Worm (Caenorhabditis elegans) whole organism, mixed stage, embryonic: Measurements from ENCODE around the gene rbm-22.

Experiments used
- M03D4.4 ChIP-seq: sonication (generic microtip); optimal IDR thresholded peaks from 2 replicates; lab custom pipeline; 2017; ENCODE audit warnings: mild to moderate bottlenecking, missing genetic modification characterization, missing compliant biosample characterization
- blmp-1 ChIP-seq: fragments of 150-350 bp; optimal IDR thresholded peaks from 2 replicates; lab custom pipeline; 2014; ENCODE audit warnings: missing biosample characterization, missing genetic modification characterization
- ceh-39 ChIP-seq: fragments of 150-350 bp; optimal IDR thresholded peaks from 2 replicates; lab custom pipeline; 2014; ENCODE audit warnings: missing biosample characterization, missing genetic modification characterization
- ceh-43 ChIP-seq: fragments of 200-800 bp; sonication (Bioruptor generic); optimal IDR thresholded peaks from 2 replicates; lab custom pipeline; 2018; ENCODE audit warnings: mild to moderate bottlenecking, missing genetic modification characterization, moderate library complexity, missing compliant biosample characterization
- ceh-83 ChIP-seq: fragments of 200-800 bp; sonication (Bioruptor generic); optimal IDR thresholded peaks from 2 replicates; lab custom pipeline; 2018; ENCODE audit warnings: mild to moderate bottlenecking, missing genetic modification characterization, missing compliant biosample characterization
- ces-1 ChIP-seq: fragments of 150-350 bp; optimal IDR thresholded peaks from 2 replicates; lab custom pipeline; 2014; ENCODE audit warnings: missing biosample characterization, missing genetic modification reagents, missing genetic modification characterization
- cnd-1 ChIP-seq: fragments of 200-800 bp; sonication (Bioruptor generic); optimal IDR thresholded peaks from 2 replicates; lab custom pipeline; 2018; ENCODE audit warnings: mild to moderate bottlenecking, missing genetic modification characterization, missing compliant biosample characterization
- elt-3 ChIP-seq: fragments of 150-350 bp; optimal IDR thresholded peaks from 2 replicates; lab custom pipeline; 2014; ENCODE audit warnings: missing biosample characterization, missing genetic modification characterization
- flh-1 ChIP-seq: fragments of 200-800 bp; sonication (Bioruptor generic); optimal IDR thresholded peaks from 2 replicates; lab custom pipeline; 2018; ENCODE audit warnings: mild to moderate bottlenecking, missing genetic modification characterization, moderate library complexity, missing compliant biosample characterization
- ham-2 ChIP-seq: fragments of 200-800 bp; sonication (Bioruptor generic); optimal IDR thresholded peaks from 2 replicates; lab custom pipeline; 2018; ENCODE audit warnings: mild to moderate bottlenecking, missing genetic modification characterization, missing compliant biosample characterization
- hlh-1 ChIP-seq: fragments of 150-350 bp; optimal IDR thresholded peaks from 2 replicates; lab custom pipeline; 2014; ENCODE audit warnings: missing biosample characterization, missing genetic modification reagents, missing genetic modification characterization
- lin-13 ChIP-seq: fragments of 150-350 bp; optimal IDR thresholded peaks from 2 replicates; lab custom pipeline; 2014; ENCODE audit warnings: missing biosample characterization, missing genetic modification characterization
- lin-32 ChIP-seq: fragments of 200-800 bp; sonication (Bioruptor generic); optimal IDR thresholded peaks from 2 replicates; lab custom pipeline; 2018; ENCODE audit warnings: mild to moderate bottlenecking, missing genetic modification characterization, missing compliant biosample characterization
- lsy-2 ChIP-seq: fragments of 150-350 bp; optimal IDR thresholded peaks from 2 replicates; lab custom pipeline; 2014; ENCODE audit warnings: missing biosample characterization, missing genetic modification characterization
- mab-5 ChIP-seq: fragments of 150-350 bp; optimal IDR thresholded peaks from 2 replicates; lab custom pipeline; 2014; ENCODE audit warnings: missing biosample characterization, missing genetic modification characterization
- mls-2 ChIP-seq: sonication (generic microtip); optimal IDR thresholded peaks from 2 replicates; lab custom pipeline; 2016; ENCODE audit warnings: mild to moderate bottlenecking, missing genetic modification characterization, moderate library complexity, missing compliant biosample characterization
- nhr-12 ChIP-seq: fragments of 150-350 bp; optimal IDR thresholded peaks from 2 replicates; lab custom pipeline; 2014; ENCODE audit warnings: missing biosample characterization, missing genetic modification characterization
- nhr-2 ChIP-seq: fragments of 150-350 bp; optimal IDR thresholded peaks from 2 replicates; lab custom pipeline; 2014; ENCODE audit warnings: missing biosample characterization, missing genetic modification characterization
- nhr-237 ChIP-seq: fragments of 150-350 bp; optimal IDR thresholded peaks from 2 replicates; lab custom pipeline; 2014; ENCODE audit warnings: missing biosample characterization, missing genetic modification characterization
- nhr-76 ChIP-seq: sonication (generic microtip); optimal IDR thresholded peaks from 2 replicates; lab custom pipeline; 2017; ENCODE audit warnings: missing biosample characterization, missing genetic modification characterization
- sem-2 ChIP-seq: fragments of 200-800 bp; sonication (Bioruptor generic); optimal IDR thresholded peaks from 2 replicates; lab custom pipeline; 2018; ENCODE audit warnings: mild to moderate bottlenecking, missing genetic modification characterization, missing compliant biosample characterization
- tbx-8 ChIP-seq: fragments of 200-800 bp; sonication (Bioruptor generic); optimal IDR thresholded peaks from 2 replicates; lab custom pipeline; 2018; ENCODE audit warnings: mild to moderate bottlenecking, missing genetic modification characterization, moderate library complexity, missing compliant biosample characterization
- unc-120 ChIP-seq: sonication (generic microtip); optimal IDR thresholded peaks from 2 replicates; lab custom pipeline; 2017; ENCODE audit warnings: missing genetic modification characterization, missing compliant biosample characterization; ENCODE audit not compliant: poor library complexity, severe bottlenecking
- ztf-11 ChIP-seq: fragments of 150-350 bp; optimal IDR thresholded peaks from 2 replicates; lab custom pipeline; 2014; ENCODE audit warnings: missing biosample characterization, missing genetic modification characterization

rbm-22 gene

ce11 chrIV:10889820-10890462 lies 28.7 kb downstream of the rbm-22 start, which contains the start of gene F13E9.15:
Gene F13E9.15, minus strand, starts transcription at chrIV:10889870.
- TF ChIP-seq nhr-76, result no peak

ce11 chrIV:10891993-10892392 lies 30.8 kb downstream of the rbm-22 start, which contains the start of gene srlf-12:
Gene srlf-12, minus strand, starts transcription at chrIV:10892093.
- no peak for TF ChIP-seq ceh-83
- TF ChIP-seq, all 35 proteins: peak for 0

ce11 chrIV:10894255-10894654 lies 33.1 kb downstream of the rbm-22 start, which contains the start of gene srlf-14:
Gene srlf-14, minus strand, starts transcription at chrIV:10894355.
- no peak for TF ChIP-seq mls-2 (tag; lab: Kevin White, UChicago)
- TF ChIP-seq, all 35 proteins: peak for 0

- TF ChIP-seq sem-2 (no peak), ham-2 (GFP tag; lab: Kevin White, UChicago) (no peak), lin-13 (tag; lab: Kevin White, UChicago) (no peak), ceh-83 (no peak), ces-1 (GFP tag; lab: Kevin White, UChicago) (no peak)
Measured at ce11 chrIV:10896512-10896911, 35.3 kb downstream of the rbm-22 start, which contains the start of gene srlf-13. Gene srlf-13, minus strand, starts transcription at chrIV:10896612.

ce11 chrIV:10898160-10898559 lies 37.0 kb downstream of the rbm-22 start:
- TF ChIP-seq ces-1 (GFP tag; lab: Kevin White, UChicago), result no peak
- TF ChIP-seq ham-2 (GFP tag; lab: Kevin White, UChicago), result no peak
- no peak for TF ChIP-seq hlh-1 (tag; lab: Kevin White, UChicago)
- TF ChIP-seq mab-5, result no peak
- no peak for TF ChIP-seq nhr-2 (tag; lab: Kevin White, UChicago)

ce11 chrIV:10899091-10899490 lies 37.9 kb downstream of the rbm-22 start, which contains the start of the genes F13E9.9 and F13E9.19:
Gene F13E9.9, minus strand, starts transcription at chrIV:10899191.
Gene F13E9.19, plus strand, starts transcription at chrIV:10899406.
- no peak for TF ChIP-seq cnd-1 (tag; lab: Kevin White, UChicago)
- TF ChIP-seq lsy-2, result no peak
- TF ChIP-seq hlh-1 (tag; lab: Kevin White, UChicago), result no peak
- TF ChIP-seq ceh-83, result no peak
- TF ChIP-seq ceh-39 (tag; lab: Kevin White, UChicago), result no peak
- no peak for TF ChIP-seq M03D4.4 (tag; lab: Kevin White, UChicago)
- no peak for TF ChIP-seq ham-2 (GFP tag; lab: Kevin White, UChicago)
- no peak for TF ChIP-seq lin-13 (tag; lab: Kevin White, UChicago)
- no peak for TF ChIP-seq mab-5
- TF ChIP-seq nhr-12 (tag; lab: Kevin White, UChicago), result no peak
- TF ChIP-seq nhr-237 (tag; lab: Kevin White, UChicago), result no peak
- no peak for TF ChIP-seq flh-1 (GFP tag; lab: Kevin White, UChicago)
- TF ChIP-seq ztf-11 (tag; lab: Kevin White, UChicago), result no peak
- no peak for TF ChIP-seq lin-32 (GFP tag; lab: Kevin White, UChicago)
- TF ChIP-seq nhr-76, result no peak
- TF ChIP-seq elt-3 (tag; lab: Kevin White, UChicago), result no peak
- no peak for TF ChIP-seq unc-120 (tag; lab: Kevin White, UChicago)
- no peak for TF ChIP-seq blmp-1 (tag; lab: Kevin White, UChicago)
- no peak for TF ChIP-seq nhr-2 (tag; lab: Kevin White, UChicago)

- TF ChIP-seq tbx-8 (GFP tag; lab: Kevin White, UChicago) (no peak), ceh-39 (tag; lab: Kevin White, UChicago) (no peak)
Measured at ce11 chrIV:10900083-10900482, 38.9 kb downstream of the rbm-22 start, which contains the start of gene srlf-30. Gene srlf-30, plus strand, starts transcription at chrIV:10900383.

ce11 chrIV:10902476-10902875 lies 41.3 kb downstream of the rbm-22 start:
- TF ChIP-seq ceh-83 (no peak), mls-2 (tag; lab: Kevin White, UChicago) (no peak), cnd-1 (tag; lab: Kevin White, UChicago) (no peak), mab-5 (no peak), lin-13 (tag; lab: Kevin White, UChicago) (no peak), ceh-43 (GFP tag; lab: Kevin White, UChicago) (no peak), nhr-76 (no peak)
